Worm (Caenorhabditis elegans) whole organism, L4 larva: ENCODE results near the gene metl-6.
A peak's percentile ranks its signal among the peaks of the same experiment; 100 is the strongest.

Source experiments
- D1046.2 ChIP-seq: fragments of 200-800 bp; sonication (Bioruptor generic); IDR thresholded peaks from 2 replicates; pipeline ENCODE4 v1.3.6; 2022; ENCODE audit warnings: missing genetic modification characterization, missing compliant biosample characterization
- F49E8.2 ChIP-seq: sonication (generic microtip); optimal IDR thresholded peaks from 2 replicates; lab custom pipeline; 2016; ENCODE audit warnings: missing compliant biosample characterization, mild to moderate bottlenecking, missing genetic modification characterization, borderline replicate concordance
- T26A8.4 ChIP-seq: fragments of 200-800 bp; sonication (Bioruptor generic); IDR thresholded peaks from 2 replicates; pipeline ENCODE4 v1.3.6; 2022; ENCODE audit warnings: missing genetic modification characterization, missing compliant biosample characterization
- ZK546.5 ChIP-seq, 2 experiments: sonication (generic microtip); optimal IDR thresholded peaks; 2 replicates each; lab custom pipeline; 2017; ENCODE audit warnings: missing biosample characterization in 2 of 2, missing genetic modification characterization in 2 of 2
- aha-1 ChIP-seq: fragments of 150-350 bp; peaks from one replicate; lab custom pipeline; 2014; ENCODE audit warnings: missing biosample characterization, missing genetic modification characterization
- aly-2 ChIP-seq: sonication (generic microtip); optimal IDR thresholded peaks from 2 replicates; lab custom pipeline; 2018; ENCODE audit warnings: missing biosample characterization, missing genetic modification characterization
- ama-1 ChIP-seq: fragments of 150-350 bp; optimal IDR thresholded peaks from 2 replicates; lab custom pipeline; 2014; ENCODE audit warnings: inconsistent platforms, mixed read lengths
- ceh-32 ChIP-seq: sonication (generic microtip); optimal IDR thresholded peaks from 2 replicates; lab custom pipeline; 2016; ENCODE audit warnings: mild to moderate bottlenecking, missing genetic modification characterization, missing compliant biosample characterization; ENCODE audit not compliant: poor library complexity
- ceh-44 ChIP-seq: fragments of 200-800 bp; sonication (Bioruptor generic); IDR thresholded peaks from 2 replicates; pipeline ENCODE4 v1.3.6; 2022; ENCODE audit warnings: missing genetic modification reagents, missing genetic modification characterization, missing compliant biosample characterization
- daf-16 ChIP-seq, 3 experiments: sonication (generic microtip); optimal IDR thresholded peaks; 2 replicates each; lab custom pipeline; 2016 to 2017; ENCODE audit warnings: missing genetic modification characterization in 3 of 3, missing genetic modification reagents in 3 of 3, mild to moderate bottlenecking in 2 of 3, missing compliant biosample characterization in 2 of 3, missing biosample characterization in 1 of 3, moderate library complexity in 1 of 3
- daf-8 ChIP-seq: fragments of 200-800 bp; sonication (Bioruptor generic); IDR thresholded peaks from 2 replicates; pipeline ENCODE4 v1.3.6; 2022; ENCODE audit warnings: missing genetic modification characterization, missing compliant biosample characterization
- dmd-8 ChIP-seq: fragments of 200-800 bp; sonication (Bioruptor generic); IDR thresholded peaks from 2 replicates; pipeline ENCODE4 v1.3.6; 2022; ENCODE audit warnings: missing genetic modification characterization, missing compliant biosample characterization
- duxl-1 ChIP-seq: sonication (generic microtip); optimal IDR thresholded peaks from 2 replicates; lab custom pipeline; 2016; ENCODE audit warnings: mild to moderate bottlenecking, missing genetic modification characterization, moderate library complexity, missing compliant biosample characterization; ENCODE audit not compliant: poor library complexity
- egl-27 ChIP-seq: sonication (generic microtip); optimal IDR thresholded peaks from 3 replicates; lab custom pipeline; 2017; ENCODE audit warnings: missing biosample characterization, missing genetic modification reagents, missing genetic modification characterization
- hlh-11 ChIP-seq: fragments of 200-800 bp; sonication (Bioruptor generic); optimal IDR thresholded peaks from 2 replicates; lab custom pipeline; 2018; ENCODE audit warnings: mild to moderate bottlenecking, missing genetic modification characterization, missing compliant biosample characterization
- hmg-1.1 ChIP-seq: fragments of 200-800 bp; sonication (Bioruptor generic); IDR thresholded peaks from 2 replicates; pipeline ENCODE4 v1.3.6; 2022; ENCODE audit warnings: missing genetic modification reagents, missing genetic modification characterization, missing compliant biosample characterization
- lin-1 ChIP-seq: fragments of 200-800 bp; sonication (Bioruptor generic); IDR thresholded peaks from 2 replicates; pipeline ENCODE4 v1.3.6; 2022; ENCODE audit warnings: missing genetic modification reagents, missing genetic modification characterization, missing compliant biosample characterization
- lin-13 ChIP-seq: fragments of 150-350 bp; optimal IDR thresholded peaks from 2 replicates; lab custom pipeline; 2014; ENCODE audit warnings: missing biosample characterization, missing genetic modification reagents, missing genetic modification characterization
- lin-15B ChIP-seq: fragments of 150-350 bp; sonication (generic microtip); optimal IDR thresholded peaks from 3 replicates; lab custom pipeline; 2014; ENCODE audit warnings: missing biosample characterization, missing genetic modification characterization
- lir-3 ChIP-seq: sonication (generic microtip); optimal IDR thresholded peaks from 2 replicates; lab custom pipeline; 2016; ENCODE audit warnings: mild to moderate bottlenecking, missing genetic modification characterization, missing compliant biosample characterization
- lsy-2 ChIP-seq, 2 experiments: fragments of 150-350 bp in 1 of 2; sonication (generic microtip) in 1 of 2; optimal IDR thresholded peaks; 2 replicates each; lab custom pipeline; 2014 to 2017; ENCODE audit warnings: missing biosample characterization in 2 of 2, missing genetic modification characterization in 2 of 2
- madf-9 ChIP-seq: fragments of 200-800 bp; sonication (Bioruptor generic); conservative IDR thresholded peaks from 2 replicates; pipeline ENCODE4 v1.3.6; 2022; ENCODE audit warnings: missing genetic modification reagents, missing genetic modification characterization, missing compliant biosample characterization
- mxl-3 ChIP-seq: fragments of 200-800 bp; sonication (Bioruptor generic); optimal IDR thresholded peaks from 2 replicates; lab custom pipeline; 2018; ENCODE audit warnings: mild to moderate bottlenecking, missing genetic modification characterization, missing compliant biosample characterization
- nhr-11 ChIP-seq: fragments of 150-350 bp; optimal IDR thresholded peaks from 2 replicates; lab custom pipeline; 2014; ENCODE audit warnings: missing biosample characterization, missing genetic modification characterization
- nhr-41 ChIP-seq: fragments of 200-800 bp; sonication (Bioruptor generic); IDR thresholded peaks from 2 replicates; pipeline ENCODE4 v1.3.6; 2022; ENCODE audit warnings: missing genetic modification reagents, missing genetic modification characterization, missing compliant biosample characterization
- nhr-42 ChIP-seq: fragments of 200-800 bp; sonication (Bioruptor generic); IDR thresholded peaks from 2 replicates; pipeline ENCODE4 v1.3.6; 2022; ENCODE audit warnings: missing genetic modification characterization, missing compliant biosample characterization
- nhr-48 ChIP-seq: sonication (generic microtip); optimal IDR thresholded peaks from 2 replicates; lab custom pipeline; 2016; ENCODE audit warnings: mild to moderate bottlenecking, missing genetic modification characterization, missing compliant biosample characterization
- nhr-76 ChIP-seq: fragments of 150-350 bp; optimal IDR thresholded peaks from 2 replicates; lab custom pipeline; 2014; ENCODE audit warnings: missing biosample characterization, missing genetic modification characterization
- pqm-1 ChIP-seq: sonication (generic microtip); optimal IDR thresholded peaks from 2 replicates; lab custom pipeline; 2017; ENCODE audit warnings: missing biosample characterization, missing genetic modification characterization
- rbr-2 ChIP-seq: sonication (generic microtip); optimal IDR thresholded peaks from 2 replicates; lab custom pipeline; 2016; ENCODE audit warnings: missing genotype, missing genetic modification characterization, missing compliant biosample characterization
- snpc-1.2 ChIP-seq: fragments of 200-800 bp; sonication (Bioruptor generic); IDR thresholded peaks from 2 replicates; pipeline ENCODE4 v1.3.6; 2022; ENCODE audit warnings: missing genetic modification reagents, missing genetic modification characterization, missing compliant biosample characterization
- snpc-4 ChIP-seq: fragments of 150-350 bp; optimal IDR thresholded peaks from 2 replicates; lab custom pipeline; 2014; ENCODE audit warnings: missing biosample characterization, missing genetic modification characterization
- tra-1 ChIP-seq: fragments of 200-800 bp; sonication (Bioruptor generic); IDR thresholded peaks from 2 replicates; pipeline ENCODE4 v1.3.6; 2022; ENCODE audit warnings: missing genetic modification reagents, missing genetic modification characterization, missing compliant biosample characterization
- unc-62 ChIP-seq, 3 experiments: fragments of 150-350 bp in 1 of 3; sonication (generic microtip); optimal IDR thresholded peaks in 2 of 3; peaks in 1 of 3; 1 replicate in 1 of 3; 2 replicates in 2 of 3; lab custom pipeline; 2014 to 2017; ENCODE audit warnings: missing biosample characterization in 3 of 3, missing genetic modification characterization in 3 of 3, missing genetic modification reagents in 3 of 3, missing genotype in 1 of 3
- zfp-3 ChIP-seq: fragments of 200-800 bp; sonication (Bioruptor generic); conservative IDR thresholded peaks from 2 replicates; pipeline ENCODE4 v1.3.6; 2022; ENCODE audit warnings: missing genetic modification reagents, missing genetic modification characterization, missing compliant biosample characterization
- ztf-11 ChIP-seq: fragments of 150-350 bp; optimal IDR thresholded peaks from 2 replicates; lab custom pipeline; 2014; ENCODE audit warnings: missing biosample characterization, missing genetic modification characterization
- ztf-7 ChIP-seq: fragments of 150-350 bp; optimal IDR thresholded peaks from 2 replicates; lab custom pipeline; 2014; ENCODE audit warnings: missing biosample characterization, missing genetic modification characterization

metl-6 gene

DNA sequence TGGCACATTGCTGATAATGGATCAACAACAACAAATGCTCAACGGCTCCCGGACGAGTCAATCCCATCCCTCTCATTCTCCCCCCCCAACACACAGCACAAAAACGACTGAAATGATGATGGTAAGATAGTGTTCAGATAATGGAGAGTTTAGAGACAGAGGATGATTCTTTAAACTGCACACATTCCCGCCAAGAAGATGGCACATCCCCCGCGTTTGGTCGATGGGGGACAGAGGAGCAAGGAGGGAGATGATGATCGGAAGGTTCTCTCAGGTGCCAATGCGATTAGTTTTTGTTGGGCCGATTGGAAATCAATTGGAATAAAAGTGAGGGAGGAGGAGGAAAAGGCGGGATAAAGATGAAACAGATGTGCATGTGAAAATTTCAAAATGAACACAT is 5.9 kb upstream of the metl-6 start:
- TF ChIP-seq snpc-1.2 (GFP tag; lab: Robert Waterston, UW): no peak
- TF ChIP-seq hlh-11: peak; percentile 50
- TF ChIP-seq daf-16 (GFP tag; optimal IDR thresholded peaks at IDR 0.05; lab: Kevin White, UChicago): peak in 1 of 2 experiments; percentile 42
- TF ChIP-seq daf-16 (tag; optimal IDR thresholded peaks at IDR 0.05; lab: Kevin White, UChicago): no peak
- TF ChIP-seq ztf-7 (tag; lab: Kevin White, UChicago): no peak
- TF ChIP-seq lsy-2 (tag; optimal IDR thresholded peaks at IDR 0.05; lab: Kevin White, UChicago): no peak
- peak; percentile 28 for TF ChIP-seq mxl-3 (GFP tag; lab: Kevin White, UChicago)
- TF ChIP-seq ZK546.5 (tag; optimal IDR thresholded peaks at IDR 0.05; lab: Kevin White, UChicago): no peak
- TF ChIP-seq hmg-1.1 (GFP tag; lab: Robert Waterston, UW): 0 out of 2 replicates have a peak, but pooled peaks have one; percentile 26
- peak; percentile 67 for TF ChIP-seq nhr-11

DNA sequence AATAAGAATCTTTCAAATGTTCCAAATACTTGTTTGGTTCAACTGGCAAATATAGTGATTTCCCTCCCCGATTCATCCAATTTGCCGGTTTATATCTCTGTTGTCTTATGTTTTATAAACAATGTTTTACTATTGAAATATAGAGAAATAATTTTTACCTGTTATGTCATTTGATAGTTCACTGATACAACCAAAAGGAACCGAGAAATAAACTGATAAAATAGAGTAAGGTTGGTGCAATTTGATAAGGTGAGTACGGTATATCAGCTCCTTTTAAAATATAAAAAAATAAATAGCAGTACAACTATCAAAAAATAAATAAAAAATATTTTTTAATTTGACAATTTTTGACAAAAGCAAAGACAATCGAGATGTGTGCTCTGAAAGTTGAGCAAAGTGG is 5.3 kb upstream of the metl-6 start:
- no peak for TF ChIP-seq tra-1
- TF ChIP-seq lin-13 (GFP tag; lab: Kevin White, UChicago): no peak
- no peak for TF ChIP-seq rbr-2 (tag; lab: Kevin White, UChicago)
- no peak for TF ChIP-seq nhr-41 (GFP tag; lab: Robert Waterston, UW)
- TF ChIP-seq ama-1 (lab: Kevin White, UChicago): no peak
- TF ChIP-seq nhr-48 (tag; lab: Kevin White, UChicago): no peak
- peak; percentile 54 for TF ChIP-seq pqm-1 (tag; lab: Kevin White, UChicago)
- no peak for TF ChIP-seq mxl-3 (GFP tag; lab: Kevin White, UChicago)
- TF ChIP-seq egl-27 (tag; lab: Kevin White, UChicago): no peak
- TF ChIP-seq, all 104 proteins: peak for 1

ce11 chrIII:3926116-3926515 is 4.6 kb upstream of the metl-6 start, which contains the start of gene ZK1058.9:
ZK1058.9 (minus strand) TSS chrIII:3926216.
- no peak for TF ChIP-seq D1046.2 (GFP tag; lab: Robert Waterston, UW)
- no peak for TF ChIP-seq snpc-4 (tag; lab: Kevin White, UChicago)
- TF ChIP-seq aly-2: no peak
- TF ChIP-seq egl-27 (tag; lab: Kevin White, UChicago): no peak
- no peak for TF ChIP-seq ceh-32 (tag; lab: Kevin White, UChicago)
- no peak for TF ChIP-seq lin-1 (GFP tag; lab: Robert Waterston, UW)
- TF ChIP-seq unc-62 (GFP tag; optimal IDR thresholded peaks at IDR 0.05 in 1 of 2; lab: Kevin White, UChicago): no peak
- no peak for TF ChIP-seq unc-62 (tag; optimal IDR thresholded peaks at IDR 0.05; lab: Kevin White, UChicago)
- no peak for TF ChIP-seq ceh-44 (GFP tag; lab: Robert Waterston, UW)
- TF ChIP-seq F49E8.2: no peak
- TF ChIP-seq aha-1 (tag; lab: Kevin White, UChicago): no peak
- no peak for TF ChIP-seq madf-9 (GFP tag; lab: Robert Waterston, UW)
- TF ChIP-seq nhr-48 (tag; lab: Kevin White, UChicago): no peak
- no peak for TF ChIP-seq T26A8.4 (GFP tag; lab: Robert Waterston, UW)
- no peak for TF ChIP-seq nhr-76 (tag; lab: Kevin White, UChicago)
- no peak for TF ChIP-seq lir-3 (tag; lab: Kevin White, UChicago)
- TF ChIP-seq mxl-3 (GFP tag; lab: Kevin White, UChicago): no peak
- no peak for TF ChIP-seq ztf-11 (tag; lab: Kevin White, UChicago)
- TF ChIP-seq duxl-1 (tag; lab: Kevin White, UChicago): no peak
- no peak for TF ChIP-seq nhr-42 (GFP tag; lab: Robert Waterston, UW)
- TF ChIP-seq, all 104 proteins: peak for 0

ce11 chrIII:3918569-3918968 is 2.9 kb downstream of the metl-6 start, which contains the start of gene ZK1058.3:
ZK1058.3 (plus strand) TSS chrIII:3918869.
- TF ChIP-seq daf-8 (GFP tag; lab: Robert Waterston, UW): no peak
- TF ChIP-seq lin-15B: no peak
- TF ChIP-seq unc-62 (GFP tag; optimal IDR thresholded peaks at IDR 0.05 in 1 of 2; lab: Kevin White, UChicago): peak in 1 of 2 experiments; percentile 77
- no peak for TF ChIP-seq unc-62 (tag; optimal IDR thresholded peaks at IDR 0.05; lab: Kevin White, UChicago)
- TF ChIP-seq lir-3 (tag; lab: Kevin White, UChicago): no peak
- 0 out of 2 replicates have a peak, but pooled peaks have one; percentile 37 for TF ChIP-seq zfp-3 (GFP tag; lab: Robert Waterston, UW)
- TF ChIP-seq dmd-8 (GFP tag; lab: Robert Waterston, UW): no peak
